Worm (Caenorhabditis elegans) whole organism, L3 larva: Measurements from ENCODE around the gene hlh-4.

Experiments
- ZK546.5 ChIP-seq: sonication (generic microtip); optimal IDR thresholded peaks from 2 replicates; lab custom pipeline; 2017; ENCODE audit warnings: missing biosample characterization, missing genetic modification characterization
- ceh-16 ChIP-seq: sonication (generic microtip); optimal IDR thresholded peaks from 2 replicates; lab custom pipeline; 2017; ENCODE audit warnings: missing biosample characterization, missing genetic modification characterization
- ceh-28 ChIP-seq: fragments of 150-350 bp; optimal IDR thresholded peaks from 2 replicates; lab custom pipeline; 2014; ENCODE audit warnings: missing biosample characterization, missing genetic modification reagents, missing genetic modification characterization
- ceh-9 ChIP-seq: sonication (generic microtip); optimal IDR thresholded peaks from 2 replicates; lab custom pipeline; 2018; ENCODE audit warnings: missing biosample characterization, missing genetic modification characterization
- daf-12 ChIP-seq: fragments of 150-350 bp; optimal IDR thresholded peaks from 2 replicates; lab custom pipeline; 2014; ENCODE audit warnings: missing biosample characterization, missing genetic modification reagents, missing genetic modification characterization
- egl-27 ChIP-seq: sonication (generic microtip); optimal IDR thresholded peaks from 4 replicates; lab custom pipeline; 2017; ENCODE audit warnings: missing biosample characterization, missing genetic modification reagents, missing genetic modification characterization
- egl-5 ChIP-seq: fragments of 150-350 bp; optimal IDR thresholded peaks from 2 replicates; lab custom pipeline; 2017; ENCODE audit warnings: missing biosample characterization, missing genetic modification reagents, missing genetic modification characterization, inconsistent platforms
- elt-2 ChIP-seq: sonication (generic microtip); optimal IDR thresholded peaks from 2 replicates; lab custom pipeline; 2016; ENCODE audit warnings: missing genetic modification reagents, mild to moderate bottlenecking, missing genetic modification characterization, missing compliant biosample characterization
- eor-1 ChIP-seq, 2 experiments: fragments of 150-350 bp; optimal IDR thresholded peaks; 2 replicates each; lab custom pipeline; 2014 to 2018; ENCODE audit warnings: missing biosample characterization in 2 of 2, missing genetic modification characterization in 2 of 2
- hmg-11 ChIP-seq: sonication (generic microtip); optimal IDR thresholded peaks from 2 replicates; lab custom pipeline; 2016; ENCODE audit warnings: missing genetic modification characterization, missing compliant biosample characterization
- jun-1 ChIP-seq: fragments of 150-350 bp; optimal IDR thresholded peaks from 2 replicates; lab custom pipeline; 2014; ENCODE audit warnings: missing biosample characterization, missing genetic modification reagents, missing genetic modification characterization
- lin-15B ChIP-seq: fragments of 150-350 bp; optimal IDR thresholded peaks from 2 replicates; lab custom pipeline; 2014; ENCODE audit warnings: missing biosample characterization, missing genetic modification characterization
- lin-39 ChIP-seq: fragments of 150-350 bp; optimal IDR thresholded peaks from 2 replicates; lab custom pipeline; 2018; ENCODE audit warnings: missing biosample characterization, missing genetic modification reagents, missing genetic modification characterization
- lsy-12 ChIP-seq: sonication (generic microtip); optimal IDR thresholded peaks from 2 replicates; lab custom pipeline; 2016; ENCODE audit warnings: mild to moderate bottlenecking, missing genetic modification characterization, missing compliant biosample characterization
- mdl-1 ChIP-seq: fragments of 150-350 bp; optimal IDR thresholded peaks from 2 replicates; lab custom pipeline; 2014; ENCODE audit warnings: missing biosample characterization, missing genetic modification characterization
- mml-1 ChIP-seq: fragments of 150-350 bp; sonication (generic microtip); optimal IDR thresholded peaks from 3 replicates; lab custom pipeline; 2014; ENCODE audit warnings: missing biosample characterization, missing genetic modification characterization
- nfya-1 ChIP-seq: sonication (generic microtip); optimal IDR thresholded peaks from 2 replicates; lab custom pipeline; 2017; ENCODE audit warnings: missing genetic modification characterization, mild to moderate bottlenecking, missing compliant biosample characterization, antibody characterized with exemption, moderate library complexity; ENCODE audit not compliant: insufficient read depth
- nhr-11 ChIP-seq: fragments of 150-350 bp; optimal IDR thresholded peaks from 2 replicates; lab custom pipeline; 2014; ENCODE audit warnings: missing biosample characterization, missing genetic modification characterization
- nhr-12 ChIP-seq: fragments of 150-350 bp; optimal IDR thresholded peaks from 2 replicates; lab custom pipeline; 2014; ENCODE audit warnings: missing biosample characterization, missing genetic modification characterization
- nhr-237 ChIP-seq: fragments of 150-350 bp; optimal IDR thresholded peaks from 2 replicates; lab custom pipeline; 2014; ENCODE audit warnings: missing biosample characterization, missing genetic modification characterization
- nhr-28 ChIP-seq: fragments of 150-350 bp; optimal IDR thresholded peaks from 2 replicates; lab custom pipeline; 2014; ENCODE audit warnings: missing biosample characterization, missing genetic modification characterization
- nhr-77 ChIP-seq: fragments of 150-350 bp; optimal IDR thresholded peaks from 2 replicates; lab custom pipeline; 2014; ENCODE audit warnings: missing biosample characterization, missing genetic modification characterization
- pha-4 ChIP-seq: fragments of 150-350 bp; optimal IDR thresholded peaks from 2 replicates; lab custom pipeline; 2014; ENCODE audit warnings: missing biosample characterization, missing genetic modification reagents, missing genetic modification characterization
- pqm-1 ChIP-seq: fragments of 150-350 bp; optimal IDR thresholded peaks from 2 replicates; lab custom pipeline; 2017; ENCODE audit warnings: missing biosample characterization, missing genetic modification characterization, inconsistent platforms
- sea-2 ChIP-seq: fragments of 150-350 bp; sonication (generic microtip); optimal IDR thresholded peaks from 4 replicates; lab custom pipeline; 2014; ENCODE audit warnings: missing biosample characterization, missing genetic modification reagents, missing genetic modification characterization
- skn-1 ChIP-seq: fragments of 150-350 bp; optimal IDR thresholded peaks from 2 replicates; lab custom pipeline; 2014; ENCODE audit warnings: missing biosample characterization, missing genetic modification characterization
- snpc-4 ChIP-seq: fragments of 150-350 bp; optimal IDR thresholded peaks from 2 replicates; lab custom pipeline; 2014; ENCODE audit warnings: missing biosample characterization, missing genetic modification characterization
- tbx-2 ChIP-seq: sonication (generic microtip); optimal IDR thresholded peaks from 2 replicates; lab custom pipeline; 2016; ENCODE audit warnings: mild to moderate bottlenecking, missing genetic modification characterization, missing compliant biosample characterization
- unc-39 ChIP-seq: sonication (generic microtip); optimal IDR thresholded peaks from 4 replicates; lab custom pipeline; 2017; ENCODE audit warnings: missing biosample characterization, missing genetic modification characterization
- zag-1 ChIP-seq: fragments of 150-350 bp; optimal IDR thresholded peaks from 2 replicates; lab custom pipeline; 2014; ENCODE audit warnings: missing biosample characterization, missing genetic modification characterization
- ztf-11 ChIP-seq: fragments of 150-350 bp; optimal IDR thresholded peaks from 2 replicates; lab custom pipeline; 2014; ENCODE audit warnings: missing biosample characterization, missing genetic modification characterization
- ztf-4 ChIP-seq: fragments of 150-350 bp; optimal IDR thresholded peaks from 2 replicates; lab custom pipeline; 2014; ENCODE audit warnings: missing biosample characterization, missing genetic modification characterization

The hlh-4 gene

DNA sequence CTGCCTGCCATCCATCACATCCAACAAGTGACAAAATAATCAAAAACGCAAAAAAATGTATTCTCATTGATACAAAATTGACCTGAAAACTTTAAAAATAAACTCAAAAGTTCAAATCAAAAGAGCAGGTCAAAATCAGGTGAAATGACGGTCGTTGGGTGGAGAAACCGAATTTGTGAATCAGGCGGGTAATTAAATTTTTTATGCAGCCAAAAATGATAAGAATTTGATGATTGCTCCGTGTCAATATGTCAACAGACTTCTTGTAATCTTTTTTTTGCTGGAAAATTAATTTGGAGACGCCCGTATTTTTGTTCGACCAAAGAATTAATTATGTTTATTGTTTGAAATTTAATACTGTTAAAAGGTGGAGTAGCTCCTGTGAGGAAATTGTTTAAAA is 25.0 kb downstream of the hlh-4 start, which contains the start of gene ncx-6:
Gene ncx-6 (minus strand): TSS at position 88 of the 400 bp plus-strand sequence.
- TF ChIP-seq pqm-1 (tag; lab: Kevin White, UChicago) = peak; percentile 0
- TF ChIP-seq unc-39 (tag; lab: Kevin White, UChicago) = no peak
- TF ChIP-seq jun-1 = no peak
- TF ChIP-seq zag-1 (tag; lab: Kevin White, UChicago) = no peak
- TF ChIP-seq ceh-16 (tag; lab: Kevin White, UChicago) = no peak
- TF ChIP-seq nfya-1 (tag; lab: Kevin White, UChicago) = no peak
- no peak for TF ChIP-seq nhr-77 (tag; lab: Kevin White, UChicago)
- peak; percentile 76 for TF ChIP-seq elt-2 (tag; lab: Kevin White, UChicago)
- no peak for TF ChIP-seq nhr-28 (tag; lab: Kevin White, UChicago)
- TF ChIP-seq ztf-4 (tag; lab: Kevin White, UChicago) = no peak
- TF ChIP-seq hmg-11 (tag; lab: Kevin White, UChicago) = no peak
- TF ChIP-seq mml-1 (tag; lab: Kevin White, UChicago) = no peak
- no peak for TF ChIP-seq nhr-237 (tag; lab: Kevin White, UChicago)
- no peak for TF ChIP-seq sea-2 (GFP tag; lab: Kevin White, UChicago)
- no peak for TF ChIP-seq lin-39 (tag; lab: Kevin White, UChicago)
- TF ChIP-seq ZK546.5 (tag; lab: Kevin White, UChicago) = no peak
- no peak for TF ChIP-seq mdl-1
- TF ChIP-seq egl-5 (tag; lab: Kevin White, UChicago) = no peak

DNA sequence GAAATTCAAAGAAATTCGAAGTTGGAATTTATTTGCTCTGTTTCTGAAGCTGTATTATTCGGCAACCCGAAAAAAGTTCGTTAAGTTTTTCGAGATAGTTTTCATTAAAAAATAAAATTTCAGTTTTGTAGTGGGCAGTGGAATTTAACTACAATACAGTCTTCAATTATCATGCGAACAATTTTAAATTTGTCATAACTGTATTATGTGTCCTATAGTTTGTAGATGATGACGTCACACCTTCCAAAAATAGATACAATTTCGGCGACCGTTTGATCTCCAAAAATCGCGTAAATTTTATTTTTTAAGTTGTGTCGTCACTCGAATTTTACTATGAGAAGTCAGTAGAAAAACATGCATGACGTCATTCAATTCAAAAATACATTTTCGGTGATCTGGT is 25.7 kb downstream of the hlh-4 start:
- TF ChIP-seq pha-4 (tag; lab: Kevin White, UChicago) (no peak), jun-1 (no peak), elt-2 (tag; lab: Kevin White, UChicago) (no peak), egl-5 (tag; lab: Kevin White, UChicago) (no peak), hmg-11 (tag; lab: Kevin White, UChicago) (no peak), ztf-11 (tag; lab: Kevin White, UChicago) (no peak), snpc-4 (no peak), nfya-1 (tag; lab: Kevin White, UChicago) (no peak), nhr-11 (tag; lab: Kevin White, UChicago) (no peak), skn-1 (no peak), lin-15B (tag; lab: Kevin White, UChicago) (no peak), daf-12 (tag; lab: Kevin White, UChicago) (no peak), tbx-2 (tag; lab: Kevin White, UChicago) (no peak), ceh-9 (tag; lab: Kevin White, UChicago) (no peak), eor-1 (tag; optimal IDR thresholded peaks at IDR 0.05; lab: Kevin White, UChicago) (no peak), nhr-77 (tag; lab: Kevin White, UChicago) (no peak), nhr-28 (tag; lab: Kevin White, UChicago) (no peak)

DNA sequence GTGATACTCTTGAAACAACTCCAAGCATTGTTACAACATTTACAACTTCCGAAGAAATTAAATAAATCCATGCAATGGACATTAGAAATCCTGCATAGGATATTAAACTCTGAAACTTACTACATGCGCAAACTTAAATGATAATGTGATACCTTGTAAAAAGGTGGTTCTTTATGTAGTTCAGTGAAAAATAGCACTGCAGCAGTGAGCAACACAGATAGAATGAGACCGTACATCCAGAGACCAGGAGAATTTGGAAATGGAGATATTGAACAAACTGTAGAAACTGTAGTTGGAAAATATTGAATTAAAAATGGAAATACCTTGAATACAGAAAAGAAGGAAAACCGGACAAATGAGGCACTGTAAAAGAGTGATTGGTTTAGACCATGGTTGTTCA is 27.7 kb downstream of the hlh-4 start:
- TF ChIP-seq nhr-12 (no peak), unc-39 (tag; lab: Kevin White, UChicago) (no peak), eor-1 (tag; optimal IDR thresholded peaks at IDR 0.05; lab: Kevin White, UChicago) (no peak), lin-15B (tag; lab: Kevin White, UChicago) (no peak), ceh-28 (tag; lab: Kevin White, UChicago) (no peak)

DNA sequence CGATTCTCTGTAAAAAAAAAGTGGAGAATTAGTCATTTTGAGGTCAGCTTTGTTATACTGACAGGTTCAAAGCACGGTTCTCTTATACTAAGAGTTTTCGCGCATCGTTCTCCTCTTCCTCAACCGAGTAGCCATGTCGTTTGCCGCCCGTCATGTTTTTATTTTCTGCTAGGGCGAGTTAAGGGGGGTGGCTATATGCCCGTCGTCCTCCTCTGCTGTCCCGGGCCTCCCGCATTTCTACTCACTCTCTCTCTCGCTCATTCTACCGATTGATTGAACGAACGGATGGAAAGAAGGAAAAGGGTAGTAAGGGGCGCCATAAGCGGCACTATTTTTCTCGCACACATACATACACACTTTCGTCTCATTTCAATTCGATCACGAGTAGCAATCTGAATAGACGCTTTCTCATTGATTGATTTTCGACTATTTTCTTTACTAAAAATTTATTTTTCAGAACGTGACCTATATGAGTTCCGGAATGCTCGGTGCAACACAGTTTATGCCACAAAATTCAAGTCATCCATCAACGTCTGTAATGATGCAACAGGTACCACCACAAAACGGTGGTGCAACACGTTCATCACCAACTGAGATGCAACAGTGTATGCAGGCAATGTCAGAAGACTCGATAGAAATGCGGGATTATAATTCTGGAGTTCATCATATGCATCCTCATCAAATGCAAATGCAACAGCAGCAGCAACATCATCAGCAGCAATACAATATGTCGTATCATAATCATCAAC is 33.5 kb downstream of the hlh-4 start:
- TF ChIP-seq nhr-77 (tag; lab: Kevin White, UChicago) (no peak), egl-5 (tag; lab: Kevin White, UChicago) (peak; percentile 18), lin-39 (tag; lab: Kevin White, UChicago) (peak; percentile 41)

DNA sequence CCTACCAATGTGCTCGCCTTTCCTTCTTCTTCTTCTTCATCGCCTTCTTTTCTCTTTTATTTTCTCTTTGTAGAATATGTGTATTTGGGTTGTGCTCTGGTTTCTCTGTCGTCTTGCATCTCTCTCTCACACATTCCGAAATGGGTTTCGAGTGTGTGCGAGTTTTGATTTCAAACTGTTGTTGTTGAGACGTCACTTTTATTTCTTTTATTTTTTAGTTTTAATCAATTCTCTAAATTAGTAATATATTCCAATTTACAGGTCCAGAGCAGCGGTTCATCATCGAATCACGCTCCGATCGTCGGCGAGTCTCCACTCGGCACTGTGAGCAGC is 34.3 kb downstream of the hlh-4 start:
- TF ChIP-seq ZK546.5 (tag; lab: Kevin White, UChicago) (no peak), nfya-1 (tag; lab: Kevin White, UChicago) (peak; percentile 22), lsy-12 (tag; lab: Kevin White, UChicago) (no peak), eor-1 (tag; optimal IDR thresholded peaks at IDR 0.05; lab: Kevin White, UChicago) (no peak), egl-27 (tag; lab: Kevin White, UChicago) (no peak), ceh-28 (tag; lab: Kevin White, UChicago) (no peak)
- TF ChIP-seq, all 47 proteins: peak for 1
